Fruit fly (Drosophila melanogaster) whole organism, wandering third instar larva: ENCODE results near the gene CG15475.

Source experiments
- Abd-B ChIP-seq: fragments of >200 bp; optimal IDR thresholded peaks from 2 replicates; lab custom pipeline; 2017; ENCODE audit warnings: missing biosample characterization, missing genetic modification characterization
- CG32264 ChIP-seq: fragments of 200-800 bp; sonication (Bioruptor generic); optimal IDR thresholded peaks from 2 replicates; lab custom pipeline; 2016; ENCODE audit warnings: missing biosample characterization, missing genetic modification characterization
- CG9705 ChIP-seq: fragments of 200-800 bp; sonication (Bioruptor generic); optimal IDR thresholded peaks from 2 replicates; lab custom pipeline; 2018; ENCODE audit warnings: missing biosample characterization, mild to moderate bottlenecking, missing genetic modification characterization
- Dif ChIP-seq: fragments of 200-275, 200-300 bp; sonication (Bioruptor generic); optimal IDR thresholded peaks from 2 replicates; lab custom pipeline; 2018; ENCODE audit warnings: missing biosample characterization, missing genetic modification characterization; ENCODE audit not compliant: partially characterized antibody
- GATAd ChIP-seq: sonication (Bioruptor generic); optimal IDR thresholded peaks from 2 replicates; lab custom pipeline; 2016; ENCODE audit warnings: missing biosample characterization, missing genetic modification characterization
- HLH106 ChIP-seq: fragments of 200-800 bp; optimal IDR thresholded peaks from 3 replicates; lab custom pipeline; 2019; ENCODE audit warnings: missing biosample characterization, mild to moderate bottlenecking, missing genetic modification characterization, moderate library complexity
- Hnf4 ChIP-seq: fragments of 200-800 bp; sonication (Bioruptor generic); optimal IDR thresholded peaks from 2 replicates; lab custom pipeline; 2016; ENCODE audit warnings: missing biosample characterization, mild to moderate bottlenecking, missing genetic modification characterization
- Hr78 ChIP-seq: fragments of >200 bp; optimal IDR thresholded peaks from 2 replicates; lab custom pipeline; 2017; ENCODE audit warnings: missing biosample characterization, missing genetic modification characterization
- Hr83 ChIP-seq: fragments of 200-300 bp; sonication (Bioruptor generic); optimal IDR thresholded peaks from 2 replicates; lab custom pipeline; 2016; ENCODE audit warnings: missing biosample characterization, mild to moderate bottlenecking, missing genetic modification characterization, moderate library complexity; ENCODE audit not compliant: poor library complexity, severe bottlenecking
- Jra ChIP-seq: sonication (Bioruptor generic); optimal IDR thresholded peaks from 2 replicates; lab custom pipeline; 2016; ENCODE audit warnings: missing biosample characterization, missing genetic modification characterization
- Mio ChIP-seq: sonication (Bioruptor generic); optimal IDR thresholded peaks from 2 replicates; lab custom pipeline; 2016; ENCODE audit warnings: missing biosample characterization, missing genetic modification characterization
- Myc ChIP-seq: fragments of >200 bp; optimal IDR thresholded peaks from 2 replicates; lab custom pipeline; 2017
- N ChIP-seq: fragments of >200 bp; optimal IDR thresholded peaks from 2 replicates; lab custom pipeline; 2018; ENCODE audit warnings: missing biosample characterization, missing external identifiers, missing genetic modification characterization
- OdsH ChIP-seq: fragments of 200-800 bp; sonication (Bioruptor generic); optimal IDR thresholded peaks from 2 replicates; lab custom pipeline; 2016; ENCODE audit warnings: missing biosample characterization, mild to moderate bottlenecking, missing genetic modification characterization
- Rel ChIP-seq, 2 experiments: fragments of 200-800 bp; sonication (Bioruptor generic) in 1 of 2; optimal IDR thresholded peaks; 2 replicates in 1 of 2; 3 replicates in 1 of 2; lab custom pipeline; 2016 to 2019; ENCODE audit warnings: mild to moderate bottlenecking in 2 of 2, missing biosample characterization in 2 of 2, missing genetic modification characterization in 2 of 2, moderate library complexity in 1 of 2
- Sp1 ChIP-seq: fragments of 200-800 bp; sonication (Bioruptor generic); optimal IDR thresholded peaks from 3 replicates; lab custom pipeline; 2019; ENCODE audit warnings: missing biosample characterization, mild to moderate bottlenecking, missing genetic modification characterization, moderate library complexity
- Vsx2 ChIP-seq: fragments of 200-300, 225-300 bp; sonication (Bioruptor generic); optimal IDR thresholded peaks from 2 replicates; lab custom pipeline; 2018; ENCODE audit warnings: missing biosample characterization, missing genetic modification characterization; ENCODE audit not compliant: partially characterized antibody
- br ChIP-seq: fragments of 200-800 bp; sonication (Bioruptor generic); optimal IDR thresholded peaks from 2 replicates; lab custom pipeline; 2016; ENCODE audit warnings: missing biosample characterization, missing genetic modification characterization
- dl ChIP-seq, 2 experiments: fragments of 175-275, 200-275 bp in 1 of 2; fragments of 200-275 bp in 1 of 2; sonication (Bioruptor generic); optimal IDR thresholded peaks; lab custom pipeline; 2018; ENCODE audit warnings: mild to moderate bottlenecking in 2 of 2, missing biosample characterization in 2 of 2, missing genetic modification characterization in 2 of 2, moderate library complexity in 2 of 2; ENCODE audit not compliant: partially characterized antibody in 2 of 2, insufficient read depth in 1 of 2
- dmrt93B ChIP-seq: fragments of 200-800 bp; sonication (Bioruptor generic); optimal IDR thresholded peaks from 2 replicates; lab custom pipeline; 2018; ENCODE audit warnings: missing biosample characterization, mild to moderate bottlenecking, missing genetic modification characterization
- dsf ChIP-seq: sonication (Bioruptor generic); optimal IDR thresholded peaks from 2 replicates; lab custom pipeline; 2016; ENCODE audit warnings: missing biosample characterization, missing genetic modification characterization, borderline replicate concordance
- ey ChIP-seq: fragments of 200-800 bp; sonication (Bioruptor generic); optimal IDR thresholded peaks from 2 replicates; lab custom pipeline; 2016; ENCODE audit warnings: missing biosample characterization, missing genetic modification characterization
- foxo ChIP-seq, 2 experiments: fragments of 200-800 bp; sonication (Bioruptor generic); optimal IDR thresholded peaks; 2 replicates in 1 of 2; 3 replicates in 1 of 2; lab custom pipeline; 2016 to 2017; ENCODE audit warnings: missing biosample characterization in 2 of 2, missing genetic modification characterization in 2 of 2
- fru ChIP-seq: fragments of 200-800 bp; sonication (Bioruptor generic); optimal IDR thresholded peaks from 3 replicates; lab custom pipeline; 2016; ENCODE audit warnings: missing biosample characterization, mild to moderate bottlenecking, missing genetic modification characterization
- h ChIP-seq: fragments of 200-800 bp; sonication (Bioruptor generic); optimal IDR thresholded peaks from 3 replicates; lab custom pipeline; 2016; ENCODE audit warnings: missing biosample characterization, mild to moderate bottlenecking, missing genetic modification characterization
- jim ChIP-seq: fragments of 175-275, 200-325 bp; sonication (Bioruptor generic); optimal IDR thresholded peaks from 2 replicates; lab custom pipeline; 2016; ENCODE audit warnings: missing biosample characterization, mild to moderate bottlenecking, missing genetic modification characterization
- lola ChIP-seq: fragments of >200 bp; optimal IDR thresholded peaks from 2 replicates; lab custom pipeline; 2017; ENCODE audit warnings: missing biosample characterization, missing genetic modification characterization
- pan ChIP-seq: fragments of >200 bp; optimal IDR thresholded peaks from 2 replicates; lab custom pipeline; 2017
- psq ChIP-seq: fragments of 200-800 bp; sonication (Bioruptor generic); optimal IDR thresholded peaks from 3 replicates; lab custom pipeline; 2017; ENCODE audit warnings: missing biosample characterization, mild to moderate bottlenecking, missing genetic modification characterization, moderate library complexity
- rgr ChIP-seq: fragments of 200-800 bp; sonication (Bioruptor generic); optimal IDR thresholded peaks from 3 replicates; lab custom pipeline; 2016; ENCODE audit warnings: missing biosample characterization, mild to moderate bottlenecking, missing genetic modification characterization
- sage ChIP-seq: fragments of 200-800 bp; sonication (Bioruptor generic); optimal IDR thresholded peaks from 2 replicates; lab custom pipeline; 2016; ENCODE audit warnings: missing biosample characterization, mild to moderate bottlenecking, missing genetic modification characterization
- sv ChIP-seq: fragments of 200-800 bp; sonication (Bioruptor generic); optimal IDR thresholded peaks from 3 replicates; lab custom pipeline; 2016; ENCODE audit warnings: missing biosample characterization, missing genetic modification characterization
- tai ChIP-seq: sonication (Bioruptor generic); optimal IDR thresholded peaks from 2 replicates; lab custom pipeline; 2016; ENCODE audit warnings: missing biosample characterization, missing genetic modification characterization
- usp ChIP-seq: fragments of >200 bp; optimal IDR thresholded peaks from 2 replicates; lab custom pipeline; 2017; ENCODE audit warnings: missing biosample characterization, missing genetic modification characterization
- woc ChIP-seq: sonication (Bioruptor generic); optimal IDR thresholded peaks from 2 replicates; lab custom pipeline; 2016; ENCODE audit warnings: missing biosample characterization, mild to moderate bottlenecking, missing genetic modification characterization

The CG15475 gene

DNA sequence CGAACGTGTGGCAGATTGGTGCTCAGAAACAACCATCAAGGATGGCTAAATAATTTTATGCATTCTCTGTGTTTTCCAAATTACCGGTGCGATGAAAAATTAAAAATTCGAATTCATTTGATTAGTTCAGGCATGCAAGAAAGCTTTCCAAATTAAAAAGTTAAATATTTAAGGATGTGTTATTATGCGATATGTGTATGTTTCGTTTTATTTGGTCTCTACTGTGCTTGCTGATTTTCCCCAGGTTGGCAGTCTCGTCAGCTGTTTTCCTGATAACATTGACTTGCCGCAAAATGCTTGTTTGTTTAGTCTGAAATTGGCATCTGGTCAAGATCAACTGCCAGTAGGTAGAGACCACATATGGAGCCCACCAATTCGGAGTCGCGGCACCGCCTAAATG lies 35.6 kb downstream of the CG15475 start, which contains the start of gene CG2611:
TSS of gene CG2611 (plus strand) at position 299 of the 400 bp plus-strand sequence.
- peak; percentile 39 for TF ChIP-seq ey (GFP tag; lab: Kevin White, UChicago)
- no peak for TF ChIP-seq pan
- TF ChIP-seq dsf (GFP tag; lab: Kevin White, UChicago) = no peak
- TF ChIP-seq CG32264 (GFP tag; lab: Kevin White, UChicago) = no peak
- TF ChIP-seq dmrt93B = no peak
- TF ChIP-seq Rel (GFP tag; optimal IDR thresholded peaks at IDR 0.05; lab: Kevin White, UChicago) = no peak
- TF ChIP-seq Rel (tag; optimal IDR thresholded peaks at IDR 0.05; lab: Kevin White, UChicago) = no peak
- TF ChIP-seq woc (GFP tag; lab: Kevin White, UChicago) = peak; percentile 77
- TF ChIP-seq Dif (GFP tag; lab: Kevin White, UChicago) = no peak
- TF ChIP-seq h (GFP tag; lab: Kevin White, UChicago) = peak; percentile 63
- no peak for TF ChIP-seq usp (GFP tag; lab: Kevin White, UChicago)
- peak; percentile 70 for TF ChIP-seq rgr (GFP tag; lab: Kevin White, UChicago)
- no peak for TF ChIP-seq Hr78 (GFP tag; lab: Kevin White, UChicago)
- peak; percentile 60 for TF ChIP-seq OdsH (GFP tag; lab: Kevin White, UChicago)
- TF ChIP-seq Sp1 (GFP tag; lab: Kevin White, UChicago) = no peak
- no peak for TF ChIP-seq tai (GFP tag; lab: Kevin White, UChicago)
- TF ChIP-seq Jra (GFP tag; lab: Kevin White, UChicago) = peak; percentile 15
- no peak for TF ChIP-seq fru (GFP tag; lab: Kevin White, UChicago)
- no peak for TF ChIP-seq br (GFP tag; lab: Kevin White, UChicago)
- no peak for TF ChIP-seq Mio (GFP tag; lab: Kevin White, UChicago)
- TF ChIP-seq foxo (GFP tag; optimal IDR thresholded peaks at IDR 0.05; lab: Kevin White, UChicago) = peak in 1 of 2 experiments; percentile 60
- peak; percentile 79 for TF ChIP-seq Hr83
- TF ChIP-seq CG9705 (GFP tag; lab: Kevin White, UChicago) = peak; percentile 32
- TF ChIP-seq HLH106 (tag; lab: Kevin White, UChicago) = peak; percentile 55
- TF ChIP-seq Myc = no peak
- no peak for TF ChIP-seq Vsx2 (GFP tag; lab: Kevin White, UChicago)
- no peak for TF ChIP-seq lola
- TF ChIP-seq, all 38 proteins: peak for 10

DNA sequence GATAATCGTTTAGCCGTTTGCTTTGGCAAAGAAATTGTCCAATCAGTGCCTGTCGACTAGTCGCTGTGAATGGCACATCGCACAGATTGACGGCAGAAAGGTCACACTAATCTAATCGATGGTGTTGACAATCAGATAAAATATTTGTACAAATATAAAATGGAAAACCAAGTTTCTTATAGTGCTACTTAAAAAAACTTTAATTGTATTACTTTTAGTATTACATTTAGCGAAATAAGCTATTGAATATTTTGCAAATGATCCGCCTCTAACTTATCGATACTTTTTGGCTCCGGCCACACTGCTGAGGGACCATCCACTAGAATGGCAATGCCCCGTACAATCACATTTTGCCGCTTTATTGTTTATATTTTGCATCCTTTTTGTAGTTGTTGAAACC lies 41.8 kb downstream of the CG15475 start, which contains the start of the genes brun and CG2614:
TSS of gene brun (minus strand) at position 69 of the 400 bp plus-strand sequence.
TSS of gene CG2614 (plus strand) at position 317 of the 400 bp plus-strand sequence.
- TF ChIP-seq CG9705 (GFP tag; lab: Kevin White, UChicago) = peak; percentile 50
- TF ChIP-seq Abd-B = no peak
- no peak for TF ChIP-seq pan
- TF ChIP-seq sage (GFP tag; lab: Kevin White, UChicago) = no peak
- peak; percentile 89 for TF ChIP-seq woc (GFP tag; lab: Kevin White, UChicago)
- TF ChIP-seq h (GFP tag; lab: Kevin White, UChicago) = peak; percentile 83
- no peak for TF ChIP-seq lola
- TF ChIP-seq dl (GFP tag; optimal IDR thresholded peaks at IDR 0.05; lab: Kevin White, UChicago; ENCODE audit: insufficient read depth in 1 of 2, partially characterized antibody in 2 of 2) = no peak
- peak; percentile 69 for TF ChIP-seq OdsH (GFP tag; lab: Kevin White, UChicago)
- TF ChIP-seq Myc = peak; percentile 67
- TF ChIP-seq Hr83 = peak; percentile 47
- TF ChIP-seq Hnf4 (GFP tag; lab: Kevin White, UChicago) = no peak
- no peak for TF ChIP-seq br (GFP tag; lab: Kevin White, UChicago)
- no peak for TF ChIP-seq dsf (GFP tag; lab: Kevin White, UChicago)
- no peak for TF ChIP-seq dmrt93B
- TF ChIP-seq sv (GFP tag; lab: Kevin White, UChicago) = peak; percentile 74
- peak in 1 of 2 experiments; percentile 84 for TF ChIP-seq foxo (GFP tag; optimal IDR thresholded peaks at IDR 0.05; lab: Kevin White, UChicago)
- peak; percentile 81 for TF ChIP-seq rgr (GFP tag; lab: Kevin White, UChicago)
- no peak for TF ChIP-seq Rel (GFP tag; optimal IDR thresholded peaks at IDR 0.05; lab: Kevin White, UChicago)
- TF ChIP-seq Rel (tag; optimal IDR thresholded peaks at IDR 0.05; lab: Kevin White, UChicago) = peak; percentile 37
- TF ChIP-seq HLH106 (tag; lab: Kevin White, UChicago) = peak; percentile 74
- TF ChIP-seq jim (GFP tag; lab: Kevin White, UChicago) = no peak
- TF ChIP-seq psq (GFP tag; lab: Kevin White, UChicago) = peak; percentile 64
- TF ChIP-seq fru (GFP tag; lab: Kevin White, UChicago) = no peak
- no peak for TF ChIP-seq Sp1 (GFP tag; lab: Kevin White, UChicago)
- TF ChIP-seq ey (GFP tag; lab: Kevin White, UChicago) = peak; percentile 77
- TF ChIP-seq Hr78 (GFP tag; lab: Kevin White, UChicago) = no peak
- TF ChIP-seq GATAd (GFP tag; lab: Kevin White, UChicago) = peak; percentile 81
- TF ChIP-seq N (GFP tag; lab: Kevin White, UChicago) = no peak
